Fruit fly (Drosophila melanogaster) whole organism, embryonic: ENCODE measurements around the gene arg.
A peak's percentile ranks its signal among the peaks of the same experiment; 100 is the strongest.

ENCODE experiments used
- CG10267 ChIP-seq: fragments of 200-800 bp; sonication (Bioruptor generic); optimal IDR thresholded peaks from 2 replicates; lab custom pipeline; 2018; ENCODE audit warnings: missing biosample characterization, mild to moderate bottlenecking, missing genetic modification characterization, moderate library complexity
- CG10979 ChIP-seq: fragments of 200-800 bp; sonication (Bioruptor generic); optimal IDR thresholded peaks from 2 replicates; lab custom pipeline; 2018; ENCODE audit warnings: missing biosample characterization, mild to moderate bottlenecking, missing genetic modification characterization, moderate library complexity
- CG12104 ChIP-seq: fragments of 200-800 bp; sonication (Bioruptor generic); optimal IDR thresholded peaks from 3 replicates; lab custom pipeline; 2016; ENCODE audit warnings: missing biosample characterization, missing genetic modification characterization
- CG13287 ChIP-seq: fragments of 200-800 bp; sonication (Bioruptor generic); IDR thresholded peaks from 2 replicates; pipeline ENCODE4 v1.3.6; 2022; ENCODE audit warnings: missing biosample characterization, missing genetic modification characterization; ENCODE audit not compliant: partially characterized antibody
- CG13424 ChIP-seq: fragments of 200-800 bp; sonication (Bioruptor generic); optimal IDR thresholded peaks from 2 replicates; lab custom pipeline; 2019; ENCODE audit warnings: missing biosample characterization, mild to moderate bottlenecking, missing genetic modification characterization, moderate library complexity
- CG14050 ChIP-seq: fragments of 200-800 bp; sonication (Bioruptor generic); IDR thresholded peaks from 3 replicates; pipeline ENCODE4 v1.3.6; 2022; ENCODE audit warnings: missing biosample characterization, missing genetic modification characterization
- CG14441 ChIP-seq: fragments of 200-800 bp; sonication (Bioruptor generic); IDR thresholded peaks from 2 replicates; pipeline ENCODE4 v1.3.6; 2022; ENCODE audit warnings: missing biosample characterization, missing genetic modification characterization
- CG14860 ChIP-seq: fragments of 200-800 bp; sonication (Bioruptor generic); IDR thresholded peaks from 3 replicates; pipeline ENCODE4 v1.3.6; 2022; ENCODE audit warnings: missing biosample characterization, missing genetic modification characterization; ENCODE audit not compliant: partially characterized antibody
- CG15696 ChIP-seq: fragments of 200-800 bp; sonication (Bioruptor generic); optimal IDR thresholded peaks from 2 replicates; lab custom pipeline; 2019; ENCODE audit warnings: missing biosample characterization, mild to moderate bottlenecking, missing genetic modification characterization, moderate library complexity
- CG1602 ChIP-seq: fragments of 200-800 bp; sonication (Bioruptor generic); optimal IDR thresholded peaks from 3 replicates; lab custom pipeline; 2016; ENCODE audit warnings: missing biosample characterization, missing genetic modification characterization
- CG16813 ChIP-seq: fragments of 200-800 bp; sonication (Bioruptor generic); IDR thresholded peaks from 3 replicates; pipeline ENCODE4 v1.3.6; 2022; ENCODE audit warnings: missing biosample characterization, missing genetic modification characterization; ENCODE audit not compliant: partially characterized antibody
- CG17829 ChIP-seq: fragments of 200-800 bp; optimal IDR thresholded peaks from 2 replicates; lab custom pipeline; 2019; ENCODE audit warnings: missing biosample characterization, mild to moderate bottlenecking, missing genetic modification characterization, moderate library complexity
- CG17912 ChIP-seq: fragments of 200-800 bp; sonication (Bioruptor generic); optimal IDR thresholded peaks from 2 replicates; lab custom pipeline; 2018; ENCODE audit warnings: missing biosample characterization, mild to moderate bottlenecking, missing genetic modification characterization
- CG18262 ChIP-seq: fragments of 200-800 bp; optimal IDR thresholded peaks from 3 replicates; lab custom pipeline; 2019; ENCODE audit warnings: missing biosample characterization, mild to moderate bottlenecking, missing genetic modification characterization, moderate library complexity
- CG2875 ChIP-seq: fragments of 200-800 bp; sonication (Bioruptor generic); optimal IDR thresholded peaks from 2 replicates; lab custom pipeline; 2017; ENCODE audit warnings: missing biosample characterization, mild to moderate bottlenecking, missing genetic modification characterization, missing genetic modification reagents
- CG31224 ChIP-seq: fragments of 200-800 bp; sonication (Bioruptor generic); IDR thresholded peaks from 2 replicates; pipeline ENCODE4 v1.3.6; 2022; ENCODE audit warnings: missing biosample characterization, missing genetic modification characterization
- CG3407 ChIP-seq: fragments of 200-800 bp; sonication (Bioruptor generic); optimal IDR thresholded peaks from 2 replicates; lab custom pipeline; 2018; ENCODE audit warnings: missing biosample characterization, mild to moderate bottlenecking, missing genetic modification characterization
- CG34224 ChIP-seq: fragments of 200-800 bp; sonication (Bioruptor generic); IDR thresholded peaks from 3 replicates; pipeline ENCODE4 v1.3.6; 2022; ENCODE audit warnings: missing biosample characterization, missing genetic modification characterization; ENCODE audit not compliant: partially characterized antibody
- CG42726 ChIP-seq: fragments of 200-800 bp; sonication (Bioruptor generic); IDR thresholded peaks from 2 replicates; pipeline ENCODE4 v1.3.6; 2022; ENCODE audit warnings: missing biosample characterization, missing genetic modification characterization; ENCODE audit not compliant: partially characterized antibody
- CG4730 ChIP-seq: fragments of 200-800 bp; sonication (Bioruptor generic); IDR thresholded peaks from 2 replicates; pipeline ENCODE4 v1.3.6; 2022; ENCODE audit warnings: missing biosample characterization, missing genetic modification characterization
- CG9437 ChIP-seq: fragments of 200-800 bp; sonication (Bioruptor generic); optimal IDR thresholded peaks from 2 replicates; lab custom pipeline; 2018; ENCODE audit warnings: missing biosample characterization, mild to moderate bottlenecking, missing genetic modification characterization
- CG9797 ChIP-seq: fragments of 200-800 bp; sonication (Bioruptor generic); optimal IDR thresholded peaks from 3 replicates; lab custom pipeline; 2018; ENCODE audit warnings: missing biosample characterization, mild to moderate bottlenecking, missing genetic modification characterization
- CG9932 ChIP-seq: fragments of 200-800 bp; sonication (Bioruptor generic); IDR thresholded peaks from 2 replicates; pipeline ENCODE4 v1.3.6; 2022; ENCODE audit warnings: missing biosample characterization, missing genetic modification characterization
- CTCF ChIP-seq: fragments of 200-800 bp; sonication (Bioruptor generic); optimal IDR thresholded peaks from 2 replicates; lab custom pipeline; 2017; ENCODE audit warnings: missing biosample characterization, mild to moderate bottlenecking, missing genetic modification characterization, moderate library complexity
- Elba2 ChIP-seq: fragments of 200-800 bp; sonication (Bioruptor generic); optimal IDR thresholded peaks from 3 replicates; lab custom pipeline; 2016; ENCODE audit warnings: missing biosample characterization, missing genetic modification characterization
- HLHmδ ChIP-seq: fragments of 200-800 bp; sonication (Bioruptor generic); optimal IDR thresholded peaks from 2 replicates; lab custom pipeline; 2018; ENCODE audit warnings: missing biosample characterization, mild to moderate bottlenecking, missing genetic modification characterization, moderate library complexity
- Hmx ChIP-seq: fragments of 200-800 bp; sonication (Bioruptor generic); optimal IDR thresholded peaks from 2 replicates; lab custom pipeline; 2016; ENCODE audit warnings: missing biosample characterization, missing genetic modification characterization
- Myb ChIP-seq: fragments of 200-800 bp; sonication (Bioruptor generic); optimal IDR thresholded peaks from 2 replicates; lab custom pipeline; 2016; ENCODE audit warnings: missing biosample characterization, missing genetic modification characterization
- NK7.1 ChIP-seq: fragments of 200-800 bp; sonication (Bioruptor generic); optimal IDR thresholded peaks from 3 replicates; lab custom pipeline; 2016; ENCODE audit warnings: missing biosample characterization, missing genetic modification characterization
- Oli ChIP-seq: fragments of 200-800 bp; sonication (Bioruptor generic); optimal IDR thresholded peaks from 2 replicates; lab custom pipeline; 2018; ENCODE audit warnings: missing biosample characterization, mild to moderate bottlenecking, missing genetic modification characterization, moderate library complexity
- Ravus ChIP-seq: fragments of 200-800 bp; sonication (Bioruptor generic); IDR thresholded peaks from 2 replicates; pipeline ENCODE4 v1.3.6; 2022; ENCODE audit warnings: missing biosample characterization, missing genetic modification characterization
- Rfx ChIP-seq: fragments of 200-800 bp; sonication (Bioruptor generic); IDR thresholded peaks from 2 replicates; pipeline ENCODE4 v1.3.6; 2022; ENCODE audit warnings: missing biosample characterization, missing genetic modification characterization
- YL-1 ChIP-seq: fragments of 200-800 bp; sonication (Bioruptor generic); optimal IDR thresholded peaks from 3 replicates; lab custom pipeline; 2017; ENCODE audit warnings: missing biosample characterization, mild to moderate bottlenecking, missing genetic modification characterization
- btn ChIP-seq: fragments of 200-800 bp; sonication (Bioruptor generic); optimal IDR thresholded peaks from 2 replicates; lab custom pipeline; 2016; ENCODE audit warnings: missing biosample characterization, missing genetic modification characterization
- cad ChIP-seq: fragments of >200 bp; optimal IDR thresholded peaks from 2 replicates; lab custom pipeline; 2017; ENCODE audit warnings: missing biosample characterization, missing genetic modification characterization
- chm ChIP-seq: fragments of 200-800 bp; sonication (Bioruptor generic); IDR thresholded peaks from 2 replicates; pipeline ENCODE4 v1.3.6; 2022; ENCODE audit warnings: missing biosample characterization, missing genetic modification characterization
- crp ChIP-seq, 2 experiments: fragments of 200-800 bp; sonication (Bioruptor generic); optimal IDR thresholded peaks; 2 replicates in 1 of 2; 3 replicates in 1 of 2; lab custom pipeline; 2017; ENCODE audit warnings: missing biosample characterization in 2 of 2, missing genetic modification characterization in 2 of 2, mild to moderate bottlenecking in 1 of 2, moderate library complexity in 1 of 2
- ewg ChIP-seq: fragments of 200-800 bp; sonication (Bioruptor generic); optimal IDR thresholded peaks from 3 replicates; lab custom pipeline; 2017; ENCODE audit warnings: mild to moderate bottlenecking, missing biosample characterization, missing genetic modification reagents, missing genetic modification characterization
- exex ChIP-seq: fragments of 200-800 bp; sonication (Bioruptor generic); optimal IDR thresholded peaks from 4 replicates; lab custom pipeline; 2018; ENCODE audit warnings: missing biosample characterization, mild to moderate bottlenecking, missing genetic modification characterization, moderate library complexity
- gcm ChIP-seq: fragments of 200-800 bp; sonication (Bioruptor generic); optimal IDR thresholded peaks from 2 replicates; lab custom pipeline; 2019; ENCODE audit warnings: missing biosample characterization, mild to moderate bottlenecking, missing genetic modification characterization, moderate library complexity
- gfzf ChIP-seq: fragments of 200-800 bp; sonication (Bioruptor generic); optimal IDR thresholded peaks from 2 replicates; lab custom pipeline; 2016; ENCODE audit warnings: missing biosample characterization, mild to moderate bottlenecking, missing genetic modification characterization, moderate library complexity
- gt ChIP-seq: fragments of 200-800 bp; sonication (Bioruptor generic); IDR thresholded peaks from 2 replicates; pipeline ENCODE4 v1.3.6; 2022; ENCODE audit warnings: missing biosample characterization, missing genetic modification characterization
- lab ChIP-seq: fragments of 200-800 bp; sonication (Bioruptor generic); optimal IDR thresholded peaks from 3 replicates; lab custom pipeline; 2017; ENCODE audit warnings: missing biosample characterization, missing genetic modification characterization, mild to moderate bottlenecking, moderate library complexity, missing genetic modification reagents
- p53 ChIP-seq: fragments of 200-800 bp; sonication (Bioruptor generic); optimal IDR thresholded peaks from 2 replicates; lab custom pipeline; 2016; ENCODE audit warnings: missing biosample characterization, missing genetic modification characterization
- rib ChIP-seq: fragments of 200-800 bp; sonication (Bioruptor generic); IDR thresholded peaks from 2 replicates; pipeline ENCODE4 v1.3.6; 2022; ENCODE audit warnings: missing biosample characterization, missing genetic modification characterization
- sna ChIP-seq: fragments of 200-800 bp; sonication (Bioruptor generic); IDR thresholded peaks from 2 replicates; pipeline ENCODE4 v1.3.6; 2022; ENCODE audit warnings: missing biosample characterization, missing genetic modification characterization; ENCODE audit not compliant: partially characterized antibody
- vvl ChIP-seq: fragments of 200-800 bp; sonication (Bioruptor generic); IDR thresholded peaks from 2 replicates; pipeline ENCODE4 v1.3.6; 2022; ENCODE audit warnings: missing biosample characterization, missing genetic modification characterization
- wdn ChIP-seq: fragments of 200-800 bp; sonication (Bioruptor generic); IDR thresholded peaks from 2 replicates; pipeline ENCODE4 v1.3.6; 2022; ENCODE audit warnings: missing biosample characterization, missing genetic modification characterization
- zfh1 ChIP-seq: fragments of 200-800 bp; sonication (Bioruptor generic); IDR thresholded peaks from 3 replicates; pipeline ENCODE4 v1.3.6; 2022; ENCODE audit warnings: missing biosample characterization, missing genetic modification characterization

Gene arg

DNA sequence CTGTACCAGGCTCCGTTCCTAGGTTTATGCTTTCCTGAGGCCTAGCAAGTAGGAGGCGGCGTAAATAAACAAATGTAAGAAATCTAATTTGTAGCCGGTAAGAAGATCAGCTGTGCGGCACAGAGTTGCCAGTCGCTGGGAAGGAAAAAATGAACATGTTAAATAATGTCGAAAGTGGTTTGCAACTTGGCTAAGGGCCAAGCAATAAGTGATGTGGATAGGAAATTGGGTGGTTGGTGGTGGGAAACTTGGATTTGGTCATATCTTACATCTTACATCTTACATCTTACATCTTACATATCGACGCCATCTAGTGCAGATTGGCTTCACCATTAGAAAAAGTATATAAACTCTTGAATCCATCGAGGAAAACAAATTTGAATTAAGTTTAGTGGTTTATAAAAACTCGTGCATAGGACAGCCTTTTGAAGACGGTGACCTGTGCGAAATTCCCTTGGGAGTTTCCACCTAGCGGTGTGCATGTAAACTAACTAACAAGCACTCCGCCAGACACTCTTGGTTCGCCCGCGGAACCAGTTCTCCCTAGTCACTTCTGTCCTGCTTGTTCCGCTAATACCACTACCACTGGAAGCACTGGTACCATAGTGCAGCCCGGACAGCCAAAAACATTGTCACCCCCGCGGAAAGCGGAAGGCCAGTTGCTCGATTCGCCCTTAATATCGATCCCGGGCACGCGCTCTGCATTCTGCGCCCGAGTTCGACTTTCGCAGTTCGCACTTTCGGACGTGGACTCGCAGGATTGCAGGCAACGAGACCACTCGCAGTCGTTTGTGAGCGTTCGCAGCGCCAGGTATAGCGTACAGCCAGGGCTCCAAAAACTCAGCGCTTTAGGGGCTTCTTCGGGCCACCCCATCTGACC, 20.7 kb downstream of the arg start, which contains the start of the genes CG4293 and Appl (continued):
- TF ChIP-seq ewg (GFP tag; lab: Kevin White, UChicago) (no peak), rib (GFP tag; lab: Robert Waterston, UW) (no peak), CG17829 (tag; lab: Kevin White, UChicago) (peak; percentile 11), HLHmδ (GFP tag; lab: Kevin White, UChicago) (no peak), cad (no peak), gt (GFP tag; lab: Robert Waterston, UW) (no peak), Hmx (GFP tag; lab: Kevin White, UChicago) (no peak), lab (GFP tag; lab: Kevin White, UChicago) (no peak), Elba2 (peak; percentile 38), Ravus (GFP tag; lab: Robert Waterston, UW) (no peak), Myb (GFP tag; lab: Kevin White, UChicago) (peak; percentile 55), CG14050 (GFP tag; lab: Robert Waterston, UW) (no peak), CG17912 (GFP tag; lab: Kevin White, UChicago) (no peak), p53 (GFP tag; lab: Kevin White, UChicago) (peak; percentile 70), CG4730 (GFP tag; lab: Robert Waterston, UW) (no peak), CG9797 (peak; percentile 55), zfh1 (GFP tag; lab: Robert Waterston, UW) (no peak), CTCF (GFP tag; lab: Kevin White, UChicago) (peak; percentile 95), CG10267 (peak; percentile 51), CG1602 (GFP tag; lab: Kevin White, UChicago) (no peak), Rfx (GFP tag; lab: Robert Waterston, UW) (no peak), wdn (GFP tag; lab: Robert Waterston, UW) (no peak), CG9932 (peak; percentile 33; the same call in 1 of the 2 replicates), CG13424 (tag; lab: Kevin White, UChicago) (no peak), exex (tag; lab: Kevin White, UChicago) (no peak), sna (GFP tag; lab: Robert Waterston, UW) (0 out of 2 replicates have a peak, but pooled peaks have one; percentile 20), gcm (GFP tag; lab: Kevin White, UChicago) (no peak), CG18262 (tag; lab: Kevin White, UChicago) (peak; percentile 17), gfzf (GFP tag; lab: Kevin White, UChicago) (peak; percentile 88), chm (GFP tag; lab: Robert Waterston, UW) (no peak), CG42726 (GFP tag; lab: Robert Waterston, UW) (peak; percentile 46; the same call in 1 of the 2 replicates), Oli (no peak), CG3407 (GFP tag; lab: Kevin White, UChicago) (no peak), CG34224 (GFP tag; lab: Robert Waterston, UW) (no peak; the same call in 1 of the 3 replicates), CG16813 (GFP tag; lab: Robert Waterston, UW) (peak; percentile 53; the same call in 2 of the 3 replicates), CG13287 (GFP tag; lab: Robert Waterston, UW) (peak; percentile 39; the same call in 1 of the 2 replicates), CG9437 (GFP tag; lab: Kevin White, UChicago) (no peak), CG31224 (GFP tag; lab: Robert Waterston, UW) (no peak), CG15696 (peak; percentile 12), crp (GFP tag; optimal IDR thresholded peaks at IDR 0.05; lab: Kevin White, UChicago) (peak; percentile 57 to 96), btn (no peak), CG2875 (no peak), NK7.1 (GFP tag; lab: Kevin White, UChicago) (no peak), YL-1 (no peak), CG14441 (GFP tag; lab: Robert Waterston, UW) (no peak), CG12104 (no peak), CG10979 (tag; lab: Kevin White, UChicago) (peak; percentile 11), vvl (GFP tag; lab: Robert Waterston, UW) (peak; percentile 22; the same call in 1 of the 2 replicates), CG14860 (no peak)
